Worm (Caenorhabditis elegans) whole organism, young adult: ENCODE results near the gene ttr-36.

Source experiments
- B0035.1 ChIP-seq: sonication (generic microtip); optimal IDR thresholded peaks from 2 replicates; lab custom pipeline; 2016; ENCODE audit warnings: missing genetic modification characterization, mild to moderate bottlenecking, missing compliant biosample characterization, missing genotype, missing genetic modification reagents
- D2030.7 ChIP-seq: fragments of 200-800 bp; sonication (Bioruptor generic); IDR thresholded peaks from 2 replicates; pipeline ENCODE4 v1.3.6; 2022; ENCODE audit warnings: missing genetic modification reagents, missing genetic modification characterization, missing compliant biosample characterization
- F55B11.4 ChIP-seq: sonication (generic microtip); optimal IDR thresholded peaks from 2 replicates; lab custom pipeline; 2016; ENCODE audit warnings: missing compliant biosample characterization, missing genetic modification characterization, borderline replicate concordance; ENCODE audit not compliant: insufficient read depth
- aptf-3 ChIP-seq: fragments of 200-800 bp; sonication (Bioruptor generic); IDR thresholded peaks from 2 replicates; pipeline ENCODE4 v1.3.6; 2022; ENCODE audit warnings: missing genetic modification characterization, missing compliant biosample characterization
- egrh-3 ChIP-seq: fragments of 200-800 bp; sonication (Bioruptor generic); IDR thresholded peaks from 2 replicates; pipeline ENCODE4 v1.3.6; 2022; ENCODE audit warnings: missing genetic modification reagents, missing genetic modification characterization, missing compliant biosample characterization
- ekl-4 ChIP-seq: fragments of 200-800 bp; sonication (Bioruptor generic); IDR thresholded peaks from 2 replicates; pipeline ENCODE4 v1.3.6; 2022; ENCODE audit warnings: missing genetic modification reagents, missing genetic modification characterization, missing compliant biosample characterization
- him-1 ChIP-seq: sonication (generic microtip); optimal IDR thresholded peaks from 2 replicates; lab custom pipeline; 2016; ENCODE audit warnings: missing genotype, missing genetic modification reagents, missing genetic modification characterization, missing compliant biosample characterization
- mxl-1 ChIP-seq: sonication (generic microtip); optimal IDR thresholded peaks from 2 replicates; lab custom pipeline; 2016; ENCODE audit warnings: missing genetic modification characterization, missing compliant biosample characterization
- nfya-1 ChIP-seq: sonication (generic microtip); optimal IDR thresholded peaks from 2 replicates; lab custom pipeline; 2017; ENCODE audit warnings: antibody characterized with exemption, missing compliant biosample characterization, missing genetic modification characterization, borderline replicate concordance; ENCODE audit not compliant: insufficient read depth
- sptf-2 ChIP-seq: fragments of 200-800 bp; sonication (Bioruptor generic); optimal IDR thresholded peaks from 2 replicates; lab custom pipeline; 2018; ENCODE audit warnings: mild to moderate bottlenecking, missing genetic modification characterization, missing compliant biosample characterization
- tbx-9 ChIP-seq: sonication (generic microtip); optimal IDR thresholded peaks from 2 replicates; lab custom pipeline; 2016; ENCODE audit warnings: borderline replicate concordance, missing genetic modification characterization, inconsistent platforms, missing compliant biosample characterization
- unc-62 ChIP-seq: fragments of 150-350 bp; optimal IDR thresholded peaks from 2 replicates; lab custom pipeline; 2014; ENCODE audit warnings: missing biosample characterization, missing genetic modification reagents, missing genetic modification characterization
- ztf-18 ChIP-seq: sonication (generic microtip); optimal IDR thresholded peaks from 2 replicates; lab custom pipeline; 2016; ENCODE audit warnings: missing genotype, mild to moderate bottlenecking, missing genetic modification characterization, missing compliant biosample characterization
- ztf-26 ChIP-seq: sonication (generic microtip); optimal IDR thresholded peaks from 2 replicates; lab custom pipeline; 2017; ENCODE audit warnings: missing genetic modification characterization, missing compliant biosample characterization

Gene ttr-36

DNA sequence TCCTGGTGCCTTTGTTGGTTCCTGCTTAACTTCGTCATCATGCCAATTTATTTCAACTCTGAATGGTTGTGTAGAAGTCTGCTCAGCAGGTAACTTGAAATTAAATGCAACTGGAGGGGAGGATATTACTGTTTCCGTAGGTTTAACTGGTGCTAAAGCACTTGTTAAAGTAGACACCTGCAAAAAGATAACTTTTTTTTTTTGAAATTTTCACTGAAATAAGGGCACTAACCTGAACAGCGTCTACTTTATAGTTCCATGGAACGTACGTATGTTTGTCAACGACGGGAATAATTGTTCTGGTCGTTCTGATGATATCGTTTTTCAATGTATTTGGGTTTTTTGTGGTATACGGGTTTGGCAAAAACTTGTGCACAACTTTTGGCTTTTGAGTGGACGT lies 49.8 kb downstream of the ttr-36 start:
- TF ChIP-seq B0035.1 (no peak), mxl-1 (tag; lab: Kevin White, UChicago) (no peak), unc-62 (no peak), nfya-1 (tag; lab: Kevin White, UChicago) (no peak), egrh-3 (GFP tag; lab: Robert Waterston, UW) (no peak), ztf-26 (tag; lab: Kevin White, UChicago) (no peak), ztf-18 (tag; lab: Kevin White, UChicago) (no peak), ekl-4 (no peak), aptf-3 (GFP tag; lab: Robert Waterston, UW) (no peak), tbx-9 (tag; lab: Kevin White, UChicago) (no peak), sptf-2 (GFP tag; lab: Kevin White, UChicago) (no peak), D2030.7 (GFP tag; lab: Robert Waterston, UW) (no peak), F55B11.4 (no peak), him-1 (tag; lab: Kevin White, UChicago) (no peak)
